Fruit fly (Drosophila melanogaster): Measurements from ENCODE around the gene bc10.
A peak's percentile ranks its signal among the peaks of the same experiment; 100 is the strongest.

bc10 gene

dm6 chr3L:5577250-5578138, 12.5 kb downstream of the bc10 start, which contains the start of gene Msr-110 (continued):
- TF ChIP-seq Oli (tag; optimal IDR thresholded peaks at IDR 0.05) (peak; percentile 93), CG4404 (GFP tag; IDR thresholded peaks at IDR 0.05) (peak; percentile 77), mam (GFP tag; optimal IDR thresholded peaks at IDR 0.05) (peak; percentile 55), CG12299 (tag; optimal IDR thresholded peaks at IDR 0.05) (peak; percentile 90), Doc2 (GFP tag; IDR thresholded peaks at IDR 0.05) (peak; percentile 81), CG11093 (GFP tag; IDR thresholded peaks at IDR 0.05) (peak; percentile 91), Adf1 (GFP tag; IDR thresholded peaks at IDR 0.05) (peak; percentile 93), E2f1 (GFP tag; IDR thresholded peaks at IDR 0.05) (peak; percentile 75), jigr1 (GFP tag; IDR thresholded peaks at IDR 0.05) (peak; percentile 92), jing (GFP tag; optimal IDR thresholded peaks at IDR 0.05) (peak; percentile 78), CG13296 (GFP tag; optimal IDR thresholded peaks at IDR 0.05) (peak; percentile 94), knrl (GFP tag; IDR thresholded peaks at IDR 0.05; ENCODE audit: partially characterized antibody) (no peak), fd102C (GFP tag; optimal IDR thresholded peaks at IDR 0.05) (no peak), oc (tag; optimal IDR thresholded peaks at IDR 0.05) (peak; percentile 94), CG14441 (GFP tag; IDR thresholded peaks at IDR 0.05) (peak; percentile 86), Sry-δ (GFP tag; optimal IDR thresholded peaks at IDR 0.05) (peak; percentile 32), ro (GFP tag; IDR thresholded peaks at IDR 0.05) (peak; percentile 82), CG12219 (GFP tag; optimal IDR thresholded peaks at IDR 0.05) (peak; percentile 84), tx (GFP tag; optimal IDR thresholded peaks at IDR 0.05) (peak; percentile 67), Hr39 (optimal IDR thresholded peaks at IDR 0.05) (no peak), row (GFP tag; IDR thresholded peaks at IDR 0.05) (peak; percentile 94), CG31365 (tag; optimal IDR thresholded peaks at IDR 0.05) (peak; percentile 56), CG3726 (GFP tag; IDR thresholded peaks at IDR 0.05) (peak; percentile 69; the same call in 2 of the 3 replicates), seq (GFP tag; IDR thresholded peaks at IDR 0.05) (peak; percentile 92), Sox100B (GFP tag; optimal IDR thresholded peaks at IDR 0.05) (peak; percentile 94), sima (GFP tag; optimal IDR thresholded peaks at IDR 0.05) (no peak), CG3163 (GFP tag; optimal IDR thresholded peaks at IDR 0.05) (peak; percentile 49), CG12236 (GFP tag; optimal IDR thresholded peaks at IDR 0.05) (peak; percentile 33), CG17802 (tag; optimal IDR thresholded peaks at IDR 0.05) (peak; percentile 51), Side (GFP tag; optimal IDR thresholded peaks at IDR 0.05) (peak; percentile 48), CHES-1-like (GFP tag; optimal IDR thresholded peaks at IDR 0.05) (peak; percentile 74), CG30431 (GFP tag; optimal IDR thresholded peaks at IDR 0.05) (peak; percentile 67), CG33557 (GFP tag; optimal IDR thresholded peaks at IDR 0.05) (no peak), Dfd (GFP tag; optimal IDR thresholded peaks at IDR 0.05) (no peak), Dll (GFP tag; IDR thresholded peaks at IDR 0.05; ENCODE audit: partially characterized antibody) (no peak), CG13624 (GFP tag; optimal IDR thresholded peaks at IDR 0.05) (peak; percentile 78), bcd (GFP tag; optimal IDR thresholded peaks at IDR 0.05) (peak; percentile 89), repo (GFP tag; optimal IDR thresholded peaks at IDR 0.05) (peak; percentile 42), CG10431 (GFP tag; optimal IDR thresholded peaks at IDR 0.05) (peak; percentile 54), hb (GFP tag; IDR thresholded peaks at IDR 0.05; ENCODE audit: partially characterized antibody) (no peak), CG5245 (GFP tag; optimal IDR thresholded peaks at IDR 0.05) (peak; percentile 67), Ravus (GFP tag; IDR thresholded peaks at IDR 0.05) (peak; percentile 56), Sox102F (GFP tag; optimal IDR thresholded peaks at IDR 0.05) (peak; percentile 93), kni (GFP tag; optimal IDR thresholded peaks at IDR 0.05) (peak; percentile 60), esg (GFP tag; conservative IDR thresholded peaks at IDR 0.05) (peak; percentile 89), CG1647 (GFP tag; optimal IDR thresholded peaks at IDR 0.05) (peak; percentile 40), CG6683 (GFP tag; optimal IDR thresholded peaks at IDR 0.05) (peak; percentile 70), usp (GFP tag; optimal IDR thresholded peaks at IDR 0.05) (no peak), abd-A (tag; optimal IDR thresholded peaks at IDR 0.05) (peak; percentile 77), Ets97D (GFP tag; optimal IDR thresholded peaks at IDR 0.05) (peak; percentile 29)
